Worm (Caenorhabditis elegans): ENCODE results near the gene nhr-8.

nhr-8 gene

ce11 chrIV:7689326-7689725, 21.5 kb upstream of the nhr-8 start:
- TF ChIP-seq pqm-1 (tag; optimal IDR thresholded peaks at IDR 0.05) (peak; percentile 23), elt-2 (tag; optimal IDR thresholded peaks at IDR 0.05) (peak; percentile 85), lin-39 (tag; optimal IDR thresholded peaks at IDR 0.05) (no peak), unc-62 (GFP tag; optimal IDR thresholded peaks at IDR 0.05) (no peak), snpc-4 (tag; optimal IDR thresholded peaks at IDR 0.05) (no peak)

- no peak for TF ChIP-seq ama-1 (optimal IDR thresholded peaks at IDR 0.05)
- TF ChIP-seq elt-1 (tag; optimal IDR thresholded peaks at IDR 0.05): no peak
- no peak for TF ChIP-seq hmg-11 (tag; optimal IDR thresholded peaks at IDR 0.05)
- no peak for TF ChIP-seq ceh-16 (tag; optimal IDR thresholded peaks at IDR 0.05)
- TF ChIP-seq nhr-12 (tag; optimal IDR thresholded peaks at IDR 0.05): no peak
Observed at ce11 chrIV:7692451-7692850, 18.3 kb upstream of the nhr-8 start.

- TF ChIP-seq nhr-237 (tag; optimal IDR thresholded peaks at IDR 0.05) (no peak), egl-5 (tag; optimal IDR thresholded peaks at IDR 0.05) (no peak), nhr-11 (tag; optimal IDR thresholded peaks at IDR 0.05) (no peak), daf-12 (tag; optimal IDR thresholded peaks at IDR 0.05) (no peak), ztf-11 (tag; optimal IDR thresholded peaks at IDR 0.05) (no peak), nhr-23 (tag; optimal IDR thresholded peaks at IDR 0.05) (no peak), zag-1 (tag; optimal IDR thresholded peaks at IDR 0.05) (no peak), nhr-25 (tag; optimal IDR thresholded peaks at IDR 0.05) (no peak), snpc-4 (tag; optimal IDR thresholded peaks at IDR 0.05) (no peak), eor-1 (tag; optimal IDR thresholded peaks at IDR 0.05) (no peak), pha-4 (tag; optimal IDR thresholded peaks at IDR 0.05) (no peak), unc-39 (tag; optimal IDR thresholded peaks at IDR 0.05) (no peak), fos-1 (tag; optimal IDR thresholded peaks at IDR 0.05) (no peak), sea-2 (GFP tag; optimal IDR thresholded peaks at IDR 0.05) (no peak), ama-1 (optimal IDR thresholded peaks at IDR 0.05) (no peak), ceh-82 (tag; optimal IDR thresholded peaks at IDR 0.05) (no peak), egl-27 (tag; optimal IDR thresholded peaks at IDR 0.05) (no peak)
Observed at ce11 chrIV:7698320-7698719, 12.5 kb upstream of the nhr-8 start, which contains the start of gene flp-13. Gene flp-13, minus strand, starts transcription at chrIV:7698420.

ce11 chrIV:7706805-7707204, 4.0 kb upstream of the nhr-8 start, which contains the start of gene F33D4.4:
Gene F33D4.4, minus strand, starts transcription at chrIV:7706905.
- TF ChIP-seq sea-2 (GFP tag; optimal IDR thresholded peaks at IDR 0.05) (no peak), snpc-4 (tag; optimal IDR thresholded peaks at IDR 0.05) (no peak), ztf-11 (tag; optimal IDR thresholded peaks at IDR 0.05) (no peak), lin-15B (tag; optimal IDR thresholded peaks at IDR 0.05) (no peak), lsy-12 (tag; optimal IDR thresholded peaks at IDR 0.05) (no peak)

- TF ChIP-seq nhr-23 (tag; optimal IDR thresholded peaks at IDR 0.05) (peak; percentile 67), snpc-4 (tag; optimal IDR thresholded peaks at IDR 0.05) (peak; percentile 67), unc-62 (GFP tag; optimal IDR thresholded peaks at IDR 0.05) (no peak), skn-1 (tag; optimal IDR thresholded peaks at IDR 0.05) (no peak), pha-4 (tag; optimal IDR thresholded peaks at IDR 0.05) (peak; percentile 82), lin-15B (tag; optimal IDR thresholded peaks at IDR 0.05) (peak; percentile 88), pqm-1 (tag; optimal IDR thresholded peaks at IDR 0.05) (peak; percentile 34), tbx-2 (tag; optimal IDR thresholded peaks at IDR 0.05) (peak; percentile 13), mml-1 (tag; optimal IDR thresholded peaks at IDR 0.05) (no peak), ceh-9 (tag; optimal IDR thresholded peaks at IDR 0.05) (no peak), elt-2 (tag; optimal IDR thresholded peaks at IDR 0.05) (peak; percentile 35), hmg-11 (tag; optimal IDR thresholded peaks at IDR 0.05) (peak; percentile 57), egl-5 (tag; optimal IDR thresholded peaks at IDR 0.05) (no peak), nfya-1 (tag; optimal IDR thresholded peaks at IDR 0.05; ENCODE audit: insufficient read depth) (peak; percentile 68), ama-1 (optimal IDR thresholded peaks at IDR 0.05) (no peak)
Observed at ce11 chrIV:7709701-7710100, 1.1 kb upstream of the nhr-8 start, which contains the start of the genes mrpl-1, emc-6 and mrps-24. Gene mrpl-1, minus strand, starts transcription at chrIV:7709701. Gene emc-6, minus strand, starts transcription at chrIV:7709736. Gene mrps-24, plus strand, starts transcription at chrIV:7710045.

- peak; percentile 59 for TF ChIP-seq elt-2 (tag; optimal IDR thresholded peaks at IDR 0.05)
- no peak for TF ChIP-seq unc-62 (GFP tag; optimal IDR thresholded peaks at IDR 0.05)
- peak; percentile 41 for TF ChIP-seq pqm-1 (tag; optimal IDR thresholded peaks at IDR 0.05)
- no peak for TF ChIP-seq nhr-237 (tag; optimal IDR thresholded peaks at IDR 0.05)
Observed at ce11 chrIV:7712252-7712651, 1.5 kb downstream of the nhr-8 start.

All from whole organism, L3 larva.